Worm (Caenorhabditis elegans) whole organism, L3 larva: ENCODE data around the gene Y36E3A.2.

Experiments used
- ama-1 ChIP-seq: fragments of 150-350 bp; optimal IDR thresholded peaks from 2 replicates; lab custom pipeline; 2018
- elt-2 ChIP-seq: sonication (generic microtip); optimal IDR thresholded peaks from 2 replicates; lab custom pipeline; 2016; ENCODE audit warnings: missing genetic modification reagents, mild to moderate bottlenecking, missing genetic modification characterization, missing compliant biosample characterization
- elt-3 ChIP-seq, 3 experiments: fragments of 150-350 bp in 1 of 3; sonication (generic microtip) in 2 of 3; optimal IDR thresholded peaks; 2 replicates in 2 of 3; 4 replicates in 1 of 3; lab custom pipeline; 2014 to 2017; ENCODE audit warnings: missing biosample characterization in 3 of 3, missing genetic modification characterization in 3 of 3
- fkh-10 ChIP-seq: sonication (generic microtip); optimal IDR thresholded peaks from 2 replicates; lab custom pipeline; 2017; ENCODE audit warnings: missing biosample characterization, missing genetic modification reagents, missing genetic modification characterization
- lin-39 ChIP-seq: fragments of 150-350 bp; optimal IDR thresholded peaks from 2 replicates; lab custom pipeline; 2018; ENCODE audit warnings: missing biosample characterization, missing genetic modification reagents, missing genetic modification characterization
- nhr-12 ChIP-seq: fragments of 150-350 bp; optimal IDR thresholded peaks from 2 replicates; lab custom pipeline; 2014; ENCODE audit warnings: missing biosample characterization, missing genetic modification characterization
- unc-62 ChIP-seq: fragments of 150-350 bp; sonication (generic microtip); optimal IDR thresholded peaks from 4 replicates; lab custom pipeline; 2014; ENCODE audit warnings: missing biosample characterization, missing genetic modification reagents, missing genetic modification characterization

DNA sequence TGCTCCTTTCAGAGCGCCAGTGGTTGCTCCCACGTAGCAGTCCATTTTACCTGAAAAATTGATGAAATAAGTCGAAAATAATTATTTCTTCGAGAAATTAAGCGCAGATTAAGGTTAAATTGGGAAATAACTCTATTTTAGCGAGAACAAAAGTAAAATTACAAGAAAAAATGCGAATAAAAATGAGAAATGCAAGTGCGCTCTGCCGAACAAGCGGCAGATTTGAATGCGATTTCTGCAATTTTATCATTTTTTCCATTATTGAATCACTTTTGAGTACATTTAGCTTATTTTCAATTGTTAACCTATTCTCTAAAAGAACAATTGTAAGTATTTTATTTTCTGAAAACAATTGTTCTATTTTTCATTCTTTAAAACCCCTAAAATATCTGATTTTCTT, 30.9 kb upstream of the Y36E3A.2 start, which contains the start of gene T06E6.1:
- TF ChIP-seq nhr-12 (tag; lab: Kevin White, UChicago) (no peak), elt-3 (tag; optimal IDR thresholded peaks at IDR 0.05; lab: Kevin White, UChicago) (no peak), ama-1 (lab: Kevin White, UChicago) (no peak), unc-62 (no peak), elt-2 (tag; lab: Kevin White, UChicago) (peak; percentile 4), lin-39 (tag; lab: Kevin White, UChicago) (no peak), fkh-10 (GFP tag; lab: Kevin White, UChicago) (no peak)
